Worm (Caenorhabditis elegans) whole organism, dauer: ENCODE results near the gene fbxc-14.
"Not testable (repeated sequence)": the region's sequence is repeated elsewhere in the genome, so short reads cannot be mapped to it uniquely, and the experiment has no call there.

Experiments
- unc-62 ChIP-seq: sonication (generic microtip); optimal IDR thresholded peaks from 2 replicates; lab custom pipeline; 2017; ENCODE audit warnings: missing biosample characterization, missing genetic modification reagents, missing genetic modification characterization

Gene fbxc-14

DNA sequence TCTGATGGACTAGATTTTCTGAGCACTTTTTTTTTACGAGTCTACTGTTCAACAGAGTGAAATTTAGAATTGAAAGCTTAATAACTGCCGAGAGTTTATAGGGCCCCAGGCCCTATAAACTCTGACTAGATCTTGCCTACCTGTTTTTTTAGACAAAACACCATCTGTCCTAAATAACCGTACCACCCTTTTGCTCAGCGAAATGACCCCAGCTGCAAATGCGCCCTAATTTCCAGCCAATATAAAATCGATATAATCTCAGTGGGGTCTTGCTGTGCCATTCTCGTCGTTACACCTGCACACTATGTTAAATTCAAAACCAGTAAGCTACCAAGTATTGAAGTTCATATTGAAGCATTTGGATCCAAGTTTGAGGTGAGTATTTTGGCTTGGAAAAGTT is at the start of gene fbxc-14:
TSS of gene fbxc-14 (plus strand) at position 301 of the 400 bp plus-strand sequence.
- no peak for TF ChIP-seq unc-62 (GFP tag; lab: Kevin White, UChicago)

DNA sequence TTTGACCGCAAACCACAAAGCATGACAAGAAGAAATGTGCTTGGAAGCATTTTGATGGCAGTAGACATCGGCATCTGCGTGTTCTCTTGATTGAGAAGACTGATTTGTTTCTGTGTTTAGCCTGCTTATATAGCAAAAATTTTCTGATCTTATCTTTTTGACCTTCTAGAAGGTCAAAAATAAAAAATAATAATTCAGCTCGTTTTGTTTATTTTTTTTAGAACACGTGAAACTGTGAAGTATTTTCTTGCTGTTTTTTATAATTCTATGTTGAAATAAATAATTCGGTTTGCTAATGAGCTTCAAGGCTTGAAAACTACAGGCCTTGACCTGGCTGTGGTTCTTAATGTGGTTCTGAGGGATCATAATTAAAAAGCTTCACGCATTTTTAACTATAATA is 46.8 kb upstream of the fbxc-14 start, which contains the start of gene R07C3.13:
TSS of gene R07C3.13 (minus strand) at position 101 of the 400 bp plus-strand sequence.
- no peak for TF ChIP-seq unc-62 (GFP tag; lab: Kevin White, UChicago)

DNA sequence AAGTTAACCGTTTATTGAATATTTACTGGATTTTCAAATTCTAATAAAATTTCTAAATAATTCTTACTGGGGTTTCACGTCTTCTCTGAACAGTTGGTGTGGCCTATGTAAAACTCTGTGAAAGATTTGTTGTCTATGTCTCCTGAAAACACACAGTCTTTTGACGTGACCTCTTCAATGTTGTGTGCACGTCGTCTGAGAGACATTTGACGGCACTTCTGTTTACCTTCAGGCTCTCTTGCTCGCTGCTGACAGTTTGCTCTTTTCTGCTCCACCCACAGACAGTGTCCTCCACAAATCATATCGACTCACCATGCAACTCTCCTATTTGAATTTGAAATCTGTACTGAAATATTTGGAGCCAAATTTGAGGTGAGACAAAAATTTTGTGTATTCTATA is 43.2 kb upstream of the fbxc-14 start, which contains the start of gene fbxc-34:
TSS of gene fbxc-34 (plus strand) at position 301 of the 400 bp plus-strand sequence.
- TF ChIP-seq unc-62 (GFP tag; lab: Kevin White, UChicago) = not testable (repeated sequence)

DNA sequence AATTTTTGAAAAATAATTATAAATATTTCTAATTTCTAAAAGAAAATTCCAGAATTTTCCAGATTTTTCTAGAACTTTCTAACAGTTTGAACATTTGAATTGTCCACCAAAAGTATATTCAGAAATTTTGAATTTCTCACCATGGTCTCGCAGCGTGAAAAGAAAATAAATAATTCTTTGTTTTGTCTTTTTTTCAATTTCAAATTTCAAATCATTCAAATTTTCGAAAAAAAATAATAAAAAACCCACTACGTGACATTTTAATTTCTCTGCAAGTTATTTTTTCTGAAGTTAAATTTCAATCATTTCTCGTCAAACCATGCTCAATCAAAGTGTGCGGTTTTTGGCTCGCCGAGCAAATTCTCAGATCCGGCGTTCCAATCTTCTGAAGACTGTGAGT is 41.4 kb upstream of the fbxc-14 start, which contains the start of gene acs-15:
TSS of gene acs-15 (plus strand) at position 301 of the 400 bp plus-strand sequence.
- no peak for TF ChIP-seq unc-62 (GFP tag; lab: Kevin White, UChicago)

DNA sequence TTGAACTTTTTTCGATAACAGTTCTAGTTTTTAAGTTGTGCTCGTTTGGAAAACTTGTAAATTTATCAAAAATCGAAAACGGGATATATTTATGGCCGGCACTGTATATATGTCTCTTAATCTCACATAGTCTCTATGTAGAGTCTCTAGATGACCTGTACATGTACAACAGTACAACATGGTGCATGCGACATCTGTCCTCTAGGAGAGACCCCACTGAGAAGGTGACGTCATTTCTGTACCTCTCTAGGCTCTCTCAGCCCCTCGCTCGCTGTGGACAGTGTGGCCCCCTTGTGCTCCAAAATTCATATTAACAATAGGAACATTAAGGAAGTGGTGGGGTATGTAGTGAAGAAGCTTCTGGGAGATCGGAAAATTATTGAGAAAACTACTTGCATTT is 36.8 kb upstream of the fbxc-14 start:
- TF ChIP-seq unc-62 (GFP tag; lab: Kevin White, UChicago) = no peak

DNA sequence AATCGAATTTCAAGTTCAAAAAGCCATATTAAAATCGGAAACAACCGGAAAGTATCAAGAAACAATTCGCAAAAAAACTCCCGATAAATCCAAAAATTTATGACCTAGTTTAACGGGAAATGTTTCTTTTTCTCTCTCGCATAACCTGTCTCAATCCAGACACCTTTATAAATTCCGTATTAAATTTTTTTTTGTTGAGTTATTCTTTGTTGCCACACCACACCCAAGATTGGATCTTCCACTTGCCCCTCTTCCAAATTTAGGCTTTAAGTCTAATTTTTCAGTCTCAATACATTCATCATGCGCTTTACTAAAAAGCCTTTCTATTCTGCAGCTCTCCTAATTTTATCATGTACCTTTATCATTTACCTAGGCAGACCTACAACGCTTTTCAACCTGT is 35.5 kb upstream of the fbxc-14 start, which contains the start of gene R07C3.3:
TSS of gene R07C3.3 (plus strand) at position 301 of the 400 bp plus-strand sequence.
- TF ChIP-seq unc-62 (GFP tag; lab: Kevin White, UChicago) = no peak

DNA sequence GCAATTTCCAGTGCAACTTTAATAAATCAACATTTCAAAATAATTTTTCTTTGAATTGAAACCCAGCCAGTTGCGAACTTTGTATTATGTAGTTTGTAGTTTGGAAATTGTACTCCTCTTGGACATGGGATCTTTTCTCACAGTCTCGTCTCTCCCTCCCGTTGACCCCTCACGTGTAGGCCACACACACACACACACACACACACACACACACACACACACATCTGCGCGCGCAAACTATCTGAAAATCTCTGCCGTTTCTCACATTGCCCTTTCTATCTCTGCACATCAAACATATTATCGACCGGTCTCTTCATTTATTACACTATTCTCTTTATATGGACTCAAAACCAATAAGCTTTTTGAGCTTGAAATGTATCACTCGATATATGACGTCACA is 33.3 kb upstream of the fbxc-14 start, which contains the start of gene fbxc-36:
TSS of gene fbxc-36 (plus strand) at position 205 of the 400 bp plus-strand sequence.
- TF ChIP-seq unc-62 (GFP tag; lab: Kevin White, UChicago) = no peak

DNA sequence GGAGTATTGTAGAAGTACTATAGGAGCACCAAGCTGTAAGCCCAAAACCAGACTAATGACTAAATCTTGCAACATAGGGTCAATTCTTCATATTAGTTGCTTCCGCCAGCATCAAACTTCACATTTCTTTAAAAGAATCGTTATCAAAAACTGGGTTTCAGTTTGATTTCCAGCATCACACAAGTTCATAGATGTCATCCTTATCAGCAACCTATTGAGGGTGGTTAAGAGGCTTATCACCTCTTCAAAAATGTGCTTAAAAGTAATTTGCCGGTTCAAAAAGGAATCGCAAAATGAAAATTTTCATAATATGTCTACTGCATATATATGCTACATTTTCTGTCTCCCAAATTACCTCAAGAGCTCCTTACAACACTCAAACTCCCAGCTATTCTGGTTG is 30.3 kb upstream of the fbxc-14 start, which contains the start of gene clec-43:
TSS of gene clec-43 (plus strand) at position 294 of the 400 bp plus-strand sequence.
- no peak for TF ChIP-seq unc-62 (GFP tag; lab: Kevin White, UChicago)

DNA sequence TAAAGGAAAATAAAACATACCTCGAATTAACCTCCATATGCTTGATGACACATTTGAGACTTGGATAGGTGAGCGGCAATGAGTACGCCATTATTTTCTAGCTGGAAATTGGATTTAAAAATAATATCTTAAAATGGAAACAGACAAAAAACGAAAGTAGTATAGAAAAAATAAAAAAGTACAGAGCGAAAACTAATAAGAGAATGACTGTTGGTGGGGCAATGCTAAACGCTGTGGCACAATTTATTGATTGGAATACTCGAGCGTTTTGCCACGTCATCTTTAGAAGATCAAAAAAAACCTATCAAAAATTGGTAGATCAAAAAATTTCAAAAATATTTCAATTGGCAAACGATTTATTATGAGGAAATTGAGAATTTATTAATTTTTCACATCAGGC is 26.0 kb upstream of the fbxc-14 start, which contains the start of gene fbxc-32:
TSS of gene fbxc-32 (minus strand) at position 101 of the 400 bp plus-strand sequence.
- TF ChIP-seq unc-62 (GFP tag; lab: Kevin White, UChicago) = no peak

DNA sequence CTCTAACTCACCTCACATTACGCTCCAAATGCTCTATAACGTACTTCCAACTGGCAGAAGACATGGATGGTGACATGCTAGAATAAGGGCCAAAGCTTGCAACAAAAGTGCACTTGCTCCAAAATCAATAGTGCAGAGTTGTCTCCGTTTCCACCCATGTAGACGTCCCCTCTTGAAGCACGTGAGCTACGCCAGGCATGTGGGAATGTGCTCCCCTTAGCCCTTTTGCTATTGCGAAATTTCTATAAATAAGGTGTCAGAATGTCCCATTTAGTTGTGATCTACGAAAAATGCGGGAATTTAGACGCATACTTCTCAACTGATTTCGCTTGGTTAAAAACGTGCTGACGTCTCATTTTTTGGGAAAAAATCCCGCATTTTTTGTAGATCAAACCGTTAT is 23.7 kb upstream of the fbxc-14 start:
- no peak for TF ChIP-seq unc-62 (GFP tag; lab: Kevin White, UChicago)

DNA sequence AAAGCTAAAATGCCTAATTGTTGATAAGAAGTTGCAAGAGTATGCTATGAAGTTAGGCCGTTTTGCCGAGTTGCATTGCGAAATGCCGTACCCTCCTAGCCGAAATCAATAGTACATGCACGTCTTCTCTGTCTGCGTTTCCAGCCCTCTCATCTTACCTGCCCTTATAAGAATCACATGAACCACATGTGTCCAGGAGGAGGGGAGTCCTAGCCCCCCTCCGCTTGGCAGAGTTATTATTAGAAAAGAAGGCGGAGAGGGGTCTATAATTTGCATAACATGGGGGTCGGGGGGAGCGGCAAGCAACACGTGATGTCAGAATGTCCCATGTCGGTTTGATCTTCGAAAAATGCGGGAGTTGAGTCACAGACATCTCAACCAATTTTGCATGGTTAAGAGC is 21.0 kb upstream of the fbxc-14 start:
- no peak for TF ChIP-seq unc-62 (GFP tag; lab: Kevin White, UChicago)

DNA sequence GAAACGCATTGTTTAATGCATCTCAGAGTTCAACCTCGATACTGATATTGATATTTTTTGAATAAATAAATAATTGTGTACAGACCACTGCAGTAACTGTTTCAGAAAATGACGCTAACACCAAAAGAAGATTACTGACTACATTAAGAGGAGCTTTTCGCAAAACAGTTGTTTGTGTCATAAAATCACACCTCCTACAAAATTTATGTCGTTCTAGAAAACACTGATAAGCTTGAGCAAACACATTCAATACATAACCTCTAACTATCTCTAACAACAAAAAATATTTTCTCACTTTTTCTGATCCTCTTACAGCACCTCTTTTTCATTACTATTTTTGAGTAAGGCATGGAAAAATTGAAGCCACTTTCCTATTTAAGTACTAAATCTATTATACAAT is 19.5 kb upstream of the fbxc-14 start, which contains the start of gene fbxc-7:
TSS of gene fbxc-7 (plus strand) at position 301 of the 400 bp plus-strand sequence.
- TF ChIP-seq unc-62 (GFP tag; lab: Kevin White, UChicago) = not testable (repeated sequence)

DNA sequence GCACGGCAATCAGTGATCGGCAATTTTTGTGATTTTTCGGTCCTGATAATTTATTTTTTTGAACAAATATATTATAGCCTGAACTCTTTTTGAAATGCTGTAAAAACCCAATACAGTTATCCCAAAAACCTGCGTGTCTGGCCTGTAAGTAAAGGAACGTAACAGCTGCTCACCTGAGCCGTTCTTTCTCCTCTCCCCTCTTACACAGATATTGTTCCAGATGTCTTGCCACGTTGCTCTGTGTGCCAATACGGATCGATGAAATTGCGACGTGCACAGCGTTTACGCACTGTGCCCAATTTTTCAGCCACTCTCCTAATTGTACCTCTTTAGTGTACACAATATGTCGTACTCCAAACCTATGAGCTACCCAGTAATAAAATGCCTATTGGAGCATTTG is 15.5 kb upstream of the fbxc-14 start, which contains the start of gene sdz-4:
TSS of gene sdz-4 (plus strand) at position 301 of the 400 bp plus-strand sequence.
- TF ChIP-seq unc-62 (GFP tag; lab: Kevin White, UChicago) = no peak

DNA sequence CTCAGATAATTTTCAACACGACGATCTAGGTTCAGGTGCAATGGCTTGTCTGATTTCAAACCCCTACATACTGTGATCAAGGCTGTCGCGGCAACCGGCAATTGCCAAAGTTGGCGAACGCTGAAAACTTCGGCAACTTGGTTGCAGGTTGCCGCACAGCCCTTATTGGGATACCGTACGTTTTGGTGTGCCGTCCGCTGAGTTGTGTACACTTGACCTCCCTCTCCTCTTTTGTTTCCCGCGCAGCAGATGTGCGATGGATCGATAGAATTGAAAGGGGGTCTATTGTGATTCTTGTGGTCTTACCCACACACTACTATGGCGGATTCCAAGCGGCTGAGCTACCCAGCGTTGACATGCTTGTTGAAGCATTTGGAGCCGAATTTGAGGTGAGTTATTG is 13.9 kb upstream of the fbxc-14 start, which contains the start of the genes C32B5.18 and C32B5.7:
TSS of gene C32B5.18 (plus strand) at position 301 of the 400 bp plus-strand sequence.
TSS of gene C32B5.7 (plus strand) at position 311 of the 400 bp plus-strand sequence.
- no peak for TF ChIP-seq unc-62 (GFP tag; lab: Kevin White, UChicago)

DNA sequence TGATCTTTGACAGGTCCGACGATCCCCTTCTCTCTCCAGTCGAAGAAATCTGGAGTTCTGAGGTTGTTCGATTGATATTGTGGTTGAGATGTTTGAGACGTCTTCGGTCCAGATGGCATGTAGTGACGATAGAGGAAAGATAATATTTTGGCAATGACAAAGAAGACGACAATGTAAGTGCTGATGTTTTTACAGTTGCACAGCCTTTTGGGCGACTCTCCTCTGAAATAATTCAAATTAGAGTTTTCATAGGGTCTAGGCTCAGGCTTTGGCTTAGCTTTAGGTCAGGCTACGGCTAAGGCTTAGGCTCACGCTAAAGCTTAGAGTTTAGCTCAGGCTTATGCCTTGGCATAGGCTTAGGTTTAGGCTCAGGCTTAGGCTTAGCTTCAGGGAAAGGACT is 12.1 kb upstream of the fbxc-14 start, which contains the start of gene C32B5.13:
TSS of gene C32B5.13 (minus strand) at position 101 of the 400 bp plus-strand sequence.
- no peak for TF ChIP-seq unc-62 (GFP tag; lab: Kevin White, UChicago)

DNA sequence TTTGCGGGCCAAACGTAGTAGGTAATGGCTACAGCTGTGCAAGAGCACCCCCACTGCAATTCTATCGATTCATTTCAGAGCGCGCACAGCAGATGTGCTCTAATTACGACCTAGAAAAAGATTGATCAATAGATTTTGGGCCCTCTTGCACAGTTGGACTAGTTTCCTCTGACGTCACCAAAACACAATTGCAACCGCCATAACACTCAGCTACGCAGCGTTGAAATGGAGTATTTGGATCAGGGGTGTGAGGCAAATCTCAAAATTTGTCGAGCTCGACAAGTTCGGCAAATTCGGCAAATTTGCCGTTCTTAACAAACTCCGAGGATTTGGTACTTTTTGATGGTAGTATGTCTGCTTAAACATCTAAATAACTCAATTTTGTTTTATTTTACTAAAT is 7.1 kb upstream of the fbxc-14 start, which contains the start of gene fbxc-18:
TSS of gene fbxc-18 (minus strand) at position 101 of the 400 bp plus-strand sequence.
- not testable (repeated sequence) for TF ChIP-seq unc-62 (GFP tag; lab: Kevin White, UChicago)

DNA sequence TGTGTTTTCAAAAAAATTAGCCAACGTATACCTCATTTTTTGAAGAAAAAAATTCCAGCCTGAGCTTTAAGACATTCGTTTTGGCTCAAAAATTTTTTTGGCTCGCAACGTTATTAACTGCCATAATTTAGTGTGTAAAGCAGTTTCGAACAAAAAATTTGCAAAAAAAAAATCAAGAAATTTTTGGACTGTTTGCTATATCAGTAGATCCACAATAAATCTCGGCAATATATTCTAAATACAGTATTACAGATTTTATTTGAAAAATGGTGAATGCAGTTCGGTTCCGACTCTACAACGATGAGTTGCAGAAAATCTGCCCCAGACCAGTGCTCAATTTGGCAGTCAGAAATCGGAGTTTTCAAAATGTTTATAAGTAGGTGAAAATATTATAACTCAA is 6.0 kb upstream of the fbxc-14 start, which contains the start of gene C32B5.6:
TSS of gene C32B5.6 (plus strand) at position 301 of the 400 bp plus-strand sequence.
- TF ChIP-seq unc-62 (GFP tag; lab: Kevin White, UChicago) = not testable (repeated sequence)
